Worm (Caenorhabditis elegans) whole organism, young adult: Measurements from ENCODE around the gene T23F11.4.

Source experiments
- B0035.1 ChIP-seq: sonication (generic microtip); optimal IDR thresholded peaks from 2 replicates; lab custom pipeline; 2016; ENCODE audit warnings: missing genetic modification characterization, mild to moderate bottlenecking, missing compliant biosample characterization, missing genotype, missing genetic modification reagents
- C17E4.6 ChIP-seq: fragments of 200-800 bp; sonication (Bioruptor generic); IDR thresholded peaks from 2 replicates; pipeline ENCODE4 v1.3.6; 2022; ENCODE audit warnings: missing genetic modification reagents, missing genetic modification characterization, missing compliant biosample characterization
- D2030.7 ChIP-seq: fragments of 200-800 bp; sonication (Bioruptor generic); IDR thresholded peaks from 2 replicates; pipeline ENCODE4 v1.3.6; 2022; ENCODE audit warnings: missing genetic modification reagents, missing genetic modification characterization, missing compliant biosample characterization
- F33H1.4 ChIP-seq: fragments of 200-800 bp; sonication (Bioruptor generic); IDR thresholded peaks from 2 replicates; pipeline ENCODE4 v1.3.6; 2022; ENCODE audit warnings: missing genetic modification reagents, missing genetic modification characterization, missing compliant biosample characterization
- F49E8.2 ChIP-seq: sonication (generic microtip); optimal IDR thresholded peaks from 3 replicates; lab custom pipeline; 2017; ENCODE audit warnings: missing genetic modification characterization, mild to moderate bottlenecking, missing compliant biosample characterization, antibody characterized with exemption, moderate library complexity; ENCODE audit not compliant: insufficient read depth
- F52B5.7 ChIP-seq: sonication (generic microtip); optimal IDR thresholded peaks from 2 replicates; lab custom pipeline; 2016; ENCODE audit warnings: mild to moderate bottlenecking, missing genetic modification characterization, missing compliant biosample characterization
- F57C9.4 ChIP-seq: sonication (generic microtip); optimal IDR thresholded peaks from 2 replicates; lab custom pipeline; 2017; ENCODE audit warnings: mild to moderate bottlenecking, missing genetic modification characterization, missing compliant biosample characterization
- Y53F4B.3 ChIP-seq: fragments of 200-800 bp; sonication (Bioruptor generic); IDR thresholded peaks from 2 replicates; pipeline ENCODE4 v1.3.6; 2022; ENCODE audit warnings: missing genetic modification reagents, missing genetic modification characterization, missing compliant biosample characterization
- Y79H2A.3 ChIP-seq: fragments of 200-800 bp; sonication (Bioruptor generic); conservative IDR thresholded peaks from 2 replicates; pipeline ENCODE4 v1.3.6; 2022; ENCODE audit warnings: missing genetic modification reagents, missing genetic modification characterization, missing compliant biosample characterization
- Y95B8A.8 ChIP-seq: fragments of 200-800 bp; sonication (Bioruptor generic); IDR thresholded peaks from 2 replicates; pipeline ENCODE4 v1.3.6; 2022; ENCODE audit warnings: missing genetic modification reagents, missing genetic modification characterization, missing compliant biosample characterization
- akir-1 ChIP-seq: fragments of 200-800 bp; sonication (Bioruptor generic); optimal IDR thresholded peaks from 2 replicates; lab custom pipeline; 2018; ENCODE audit warnings: mild to moderate bottlenecking, missing genetic modification characterization, moderate library complexity, missing compliant biosample characterization
- aptf-2 ChIP-seq: fragments of 200-800 bp; sonication (Bioruptor generic); conservative IDR thresholded peaks from 2 replicates; pipeline ENCODE4 v1.3.6; 2022; ENCODE audit warnings: missing genetic modification reagents, missing genetic modification characterization, missing compliant biosample characterization
- attf-5 ChIP-seq: fragments of 200-800 bp; sonication (Bioruptor generic); optimal IDR thresholded peaks from 2 replicates; lab custom pipeline; 2018; ENCODE audit warnings: mild to moderate bottlenecking, missing genetic modification characterization, missing compliant biosample characterization
- attf-6 ChIP-seq: fragments of 200-800 bp; sonication (Bioruptor generic); IDR thresholded peaks from 2 replicates; pipeline ENCODE4 v1.3.6; 2022; ENCODE audit warnings: missing genetic modification reagents, missing genetic modification characterization, missing compliant biosample characterization
- ceh-27 ChIP-seq: fragments of 200-800 bp; sonication (Bioruptor generic); optimal IDR thresholded peaks from 2 replicates; lab custom pipeline; 2018; ENCODE audit warnings: mild to moderate bottlenecking, missing genetic modification characterization, moderate library complexity, missing compliant biosample characterization
- efl-1 ChIP-seq: fragments of 150-350 bp; optimal IDR thresholded peaks from 2 replicates; lab custom pipeline; 2014; ENCODE audit warnings: missing biosample characterization, missing genetic modification reagents, missing genetic modification characterization
- ekl-4 ChIP-seq: fragments of 200-800 bp; sonication (Bioruptor generic); IDR thresholded peaks from 2 replicates; pipeline ENCODE4 v1.3.6; 2022; ENCODE audit warnings: missing genetic modification reagents, missing genetic modification characterization, missing compliant biosample characterization
- ets-4 ChIP-seq: fragments of 200-800 bp; sonication (Bioruptor generic); optimal IDR thresholded peaks from 2 replicates; lab custom pipeline; 2018; ENCODE audit warnings: mild to moderate bottlenecking, missing genetic modification characterization, missing compliant biosample characterization
- him-1 ChIP-seq: sonication (generic microtip); optimal IDR thresholded peaks from 2 replicates; lab custom pipeline; 2016; ENCODE audit warnings: missing genotype, missing genetic modification reagents, missing genetic modification characterization, missing compliant biosample characterization
- hmg-1.2 ChIP-seq: fragments of 200-800 bp; sonication (Bioruptor generic); IDR thresholded peaks from 2 replicates; pipeline ENCODE4 v1.3.6; 2022; ENCODE audit warnings: missing genetic modification reagents, missing genetic modification characterization, missing compliant biosample characterization
- hmg-20 ChIP-seq: fragments of 200-800 bp; sonication (Bioruptor generic); IDR thresholded peaks from 2 replicates; pipeline ENCODE4 v1.3.6; 2022; ENCODE audit warnings: missing genetic modification reagents, missing genetic modification characterization, missing compliant biosample characterization
- lin-54 ChIP-seq: fragments of 200-800 bp; sonication (Bioruptor generic); optimal IDR thresholded peaks from 2 replicates; lab custom pipeline; 2018; ENCODE audit warnings: mild to moderate bottlenecking, missing genetic modification characterization, missing compliant biosample characterization
- lir-1 ChIP-seq: fragments of 200-800 bp; sonication (Bioruptor generic); conservative IDR thresholded peaks from 2 replicates; pipeline ENCODE4 v1.3.6; 2022; ENCODE audit warnings: missing genetic modification reagents, missing genetic modification characterization, missing compliant biosample characterization
- nfya-1 ChIP-seq: sonication (generic microtip); optimal IDR thresholded peaks from 2 replicates; lab custom pipeline; 2017; ENCODE audit warnings: antibody characterized with exemption, missing compliant biosample characterization, missing genetic modification characterization, borderline replicate concordance; ENCODE audit not compliant: insufficient read depth
- nfyb-1 ChIP-seq: fragments of 200-800 bp; sonication (Bioruptor generic); IDR thresholded peaks from 2 replicates; pipeline ENCODE4 v1.3.6; 2022; ENCODE audit warnings: missing genetic modification reagents, missing genetic modification characterization, missing compliant biosample characterization
- nhr-27 ChIP-seq: fragments of 200-800 bp; sonication (Bioruptor generic); optimal IDR thresholded peaks from 2 replicates; lab custom pipeline; 2018; ENCODE audit warnings: mild to moderate bottlenecking, missing genetic modification characterization, moderate library complexity, missing compliant biosample characterization
- nhr-80 ChIP-seq: sonication (generic microtip); optimal IDR thresholded peaks from 2 replicates; lab custom pipeline; 2016; ENCODE audit warnings: missing genetic modification characterization, missing compliant biosample characterization
- nhr-90 ChIP-seq: sonication (generic microtip); optimal IDR thresholded peaks from 2 replicates; lab custom pipeline; 2016; ENCODE audit warnings: missing genotype, mild to moderate bottlenecking, missing genetic modification characterization, missing compliant biosample characterization
- pha-4 ChIP-seq: fragments of 150-350 bp; sonication (generic microtip); optimal IDR thresholded peaks from 2 replicates; lab custom pipeline; 2014; ENCODE audit warnings: missing biosample characterization, missing genetic modification reagents, missing genetic modification characterization
- sdz-38 ChIP-seq: sonication (generic microtip); optimal IDR thresholded peaks from 2 replicates; lab custom pipeline; 2016; ENCODE audit warnings: missing genotype, missing genetic modification characterization, missing compliant biosample characterization
- sea-2 ChIP-seq: fragments of 200-800 bp; sonication (Bioruptor generic); IDR thresholded peaks from 2 replicates; pipeline ENCODE4 v1.3.6; 2022; ENCODE audit warnings: missing genetic modification characterization, missing compliant biosample characterization
- snpc-1.1 ChIP-seq: sonication (generic microtip); optimal IDR thresholded peaks from 2 replicates; lab custom pipeline; 2017; ENCODE audit warnings: missing genetic modification characterization, mild to moderate bottlenecking, missing compliant biosample characterization, antibody characterized with exemption, moderate library complexity, missing genotype, missing genetic modification reagents; ENCODE audit not compliant: insufficient read depth
- snpc-1.3 ChIP-seq: sonication (generic microtip); optimal IDR thresholded peaks from 2 replicates; lab custom pipeline; 2017; ENCODE audit warnings: missing genetic modification characterization, mild to moderate bottlenecking, missing compliant biosample characterization, antibody characterized with exemption, moderate library complexity, missing genotype, missing genetic modification reagents; ENCODE audit not compliant: insufficient read depth
- snpc-3.4 ChIP-seq: sonication (generic microtip); optimal IDR thresholded peaks from 2 replicates; lab custom pipeline; 2017; ENCODE audit warnings: missing genetic modification characterization, mild to moderate bottlenecking, missing compliant biosample characterization, antibody characterized with exemption, moderate library complexity, missing genotype, missing genetic modification reagents
- tlf-1 ChIP-seq: fragments of 200-800 bp; sonication (Bioruptor generic); optimal IDR thresholded peaks from 2 replicates; lab custom pipeline; 2018; ENCODE audit warnings: mild to moderate bottlenecking, missing genetic modification characterization, missing compliant biosample characterization
- zfh-2 ChIP-seq: fragments of 200-800 bp; sonication (Bioruptor generic); conservative IDR thresholded peaks from 2 replicates; pipeline ENCODE4 v1.3.6; 2022; ENCODE audit warnings: missing genetic modification reagents, missing genetic modification characterization, missing compliant biosample characterization
- zim-3 ChIP-seq: sonication (generic microtip); optimal IDR thresholded peaks from 2 replicates; lab custom pipeline; 2017; ENCODE audit warnings: mild to moderate bottlenecking, missing genetic modification characterization, moderate library complexity, missing compliant biosample characterization

The T23F11.4 gene

ce11 chrIII:4671949-4672348 lies 6.8 kb upstream of the T23F11.4 start, which contains the start of gene srg-13:
Gene srg-13, plus strand, starts transcription at chrIII:4672249.
- TF ChIP-seq nhr-90 (tag; lab: Kevin White, UChicago) (no peak), ceh-27 (GFP tag; lab: Kevin White, UChicago) (no peak), nfya-1 (no peak), hmg-20 (GFP tag; lab: Robert Waterston, UW) (no peak), sea-2 (GFP tag; lab: Robert Waterston, UW) (no peak), nhr-27 (tag; lab: Kevin White, UChicago) (no peak), snpc-1.1 (tag; lab: Kevin White, UChicago) (no peak), C17E4.6 (GFP tag; lab: Robert Waterston, UW) (no peak), snpc-3.4 (tag; lab: Kevin White, UChicago) (no peak), lin-54 (GFP tag; lab: Kevin White, UChicago) (no peak), F52B5.7 (tag; lab: Kevin White, UChicago) (no peak), Y95B8A.8 (GFP tag; lab: Robert Waterston, UW) (no peak), nfyb-1 (GFP tag; lab: Robert Waterston, UW) (no peak), tlf-1 (GFP tag; lab: Kevin White, UChicago) (no peak), zim-3 (no peak), aptf-2 (GFP tag; lab: Robert Waterston, UW) (no peak), F57C9.4 (tag; lab: Kevin White, UChicago) (no peak), Y53F4B.3 (no peak), zfh-2 (GFP tag; lab: Robert Waterston, UW) (no peak)

DNA sequence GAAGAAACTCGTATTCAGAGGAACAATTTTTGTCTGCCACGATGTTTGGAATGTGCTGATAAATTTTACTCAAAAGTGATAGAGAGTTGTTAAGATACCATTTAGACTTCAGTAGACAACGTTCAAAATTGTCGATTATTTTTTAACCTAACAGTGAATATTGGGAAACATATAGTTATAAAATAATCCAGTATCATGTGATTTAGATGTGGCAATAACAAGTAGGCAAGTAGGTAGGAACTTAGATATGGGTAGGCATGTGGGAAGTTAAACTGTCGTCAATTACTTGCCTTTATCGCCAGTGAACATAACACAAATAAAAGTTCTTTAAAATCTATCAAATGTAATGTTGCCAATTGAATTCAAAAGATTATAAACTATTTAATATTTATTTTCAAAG lies 6.3 kb upstream of the T23F11.4 start, which contains the start of gene T23F11.11:
TSS of gene T23F11.11 (minus strand) at position 101 of the 400 bp plus-strand sequence.
- no peak for TF ChIP-seq lir-1
- no peak for TF ChIP-seq F33H1.4 (GFP tag; lab: Robert Waterston, UW)
- TF ChIP-seq snpc-1.3 (tag; lab: Kevin White, UChicago): no peak
- no peak for TF ChIP-seq sea-2 (GFP tag; lab: Robert Waterston, UW)
- TF ChIP-seq aptf-2 (GFP tag; lab: Robert Waterston, UW): no peak
- no peak for TF ChIP-seq snpc-1.1 (tag; lab: Kevin White, UChicago)
- TF ChIP-seq efl-1 (GFP tag; lab: Kevin White, UChicago): no peak
- TF ChIP-seq F49E8.2: no peak
- no peak for TF ChIP-seq akir-1 (GFP tag; lab: Kevin White, UChicago)
- no peak for TF ChIP-seq him-1 (tag; lab: Kevin White, UChicago)
- TF ChIP-seq ets-4: no peak
- TF ChIP-seq nhr-90 (tag; lab: Kevin White, UChicago): no peak
- TF ChIP-seq sdz-38 (tag; lab: Kevin White, UChicago): no peak
- no peak for TF ChIP-seq D2030.7 (GFP tag; lab: Robert Waterston, UW)
- TF ChIP-seq Y79H2A.3: no peak

- TF ChIP-seq nhr-80 (tag; lab: Kevin White, UChicago): peak; percentile 23
- TF ChIP-seq ekl-4 (GFP tag; lab: Robert Waterston, UW): no peak
These were observed 2.9 kb upstream of the T23F11.4 start for ce11 chrIII:4668073-4668472.

ce11 chrIII:4666753-4667400 lies 1.7 kb upstream of the T23F11.4 start:
- TF ChIP-seq B0035.1 (tag; lab: Kevin White, UChicago) (no peak), lir-1 (peak; percentile 26; the same call in 1 of the 2 replicates), attf-5 (GFP tag; lab: Kevin White, UChicago) (peak; percentile 6), ceh-27 (GFP tag; lab: Kevin White, UChicago) (peak; percentile 86), attf-6 (GFP tag; lab: Robert Waterston, UW) (no peak), hmg-1.2 (GFP tag; lab: Robert Waterston, UW) (peak; percentile 54; the same call in 1 of the 2 replicates), pha-4 (tag; lab: Kevin White, UChicago) (no peak)
